Worm (Caenorhabditis elegans) whole organism, L4/young adult: ENCODE results near the gene gst-5.

Experiments used
- W03F9.2 ChIP-seq: fragments of 150-350 bp; optimal IDR thresholded peaks from 2 replicates; lab custom pipeline; 2014; ENCODE audit warnings: missing biosample characterization, missing genetic modification characterization
- dao-5 ChIP-seq: sonication (generic microtip); optimal IDR thresholded peaks from 2 replicates; lab custom pipeline; 2016; ENCODE audit warnings: missing genotype, missing genetic modification characterization, moderate library complexity, missing compliant biosample characterization
- him-1 ChIP-seq: sonication (generic microtip); optimal IDR thresholded peaks from 2 replicates; lab custom pipeline; 2016; ENCODE audit warnings: missing genotype, missing genetic modification reagents, missing genetic modification characterization, missing compliant biosample characterization

ce11 chrII:10955114-10955513 lies 5.0 kb downstream of the gst-5 start:
- no peak for TF ChIP-seq him-1 (tag; lab: Kevin White, UChicago)
- TF ChIP-seq W03F9.2 (tag; lab: Kevin White, UChicago) = no peak
- no peak for TF ChIP-seq dao-5 (tag; lab: Kevin White, UChicago)
